Worm (Caenorhabditis elegans) whole organism, L3 larva: ENCODE data around the gene clec-215.
A peak's percentile ranks its signal among the peaks of the same experiment; 100 is the strongest.

Experiments
- ZK546.5 ChIP-seq: sonication (generic microtip); optimal IDR thresholded peaks from 2 replicates; lab custom pipeline; 2017; ENCODE audit warnings: missing biosample characterization, missing genetic modification characterization
- aly-2 ChIP-seq: fragments of 150-350 bp; optimal IDR thresholded peaks from 2 replicates; lab custom pipeline; 2014; ENCODE audit warnings: missing biosample characterization, missing genetic modification characterization
- ama-1 ChIP-seq: fragments of 150-350 bp; optimal IDR thresholded peaks from 2 replicates; lab custom pipeline; 2018
- ceh-28 ChIP-seq: fragments of 150-350 bp; optimal IDR thresholded peaks from 2 replicates; lab custom pipeline; 2014; ENCODE audit warnings: missing biosample characterization, missing genetic modification reagents, missing genetic modification characterization
- ceh-9 ChIP-seq: sonication (generic microtip); optimal IDR thresholded peaks from 2 replicates; lab custom pipeline; 2018; ENCODE audit warnings: missing biosample characterization, missing genetic modification characterization
- egl-27 ChIP-seq: sonication (generic microtip); optimal IDR thresholded peaks from 4 replicates; lab custom pipeline; 2017; ENCODE audit warnings: missing biosample characterization, missing genetic modification reagents, missing genetic modification characterization
- egl-5 ChIP-seq: fragments of 150-350 bp; optimal IDR thresholded peaks from 2 replicates; lab custom pipeline; 2017; ENCODE audit warnings: missing biosample characterization, missing genetic modification reagents, missing genetic modification characterization, inconsistent platforms
- elt-1 ChIP-seq: fragments of 150-350 bp; optimal IDR thresholded peaks from 2 replicates; lab custom pipeline; 2014; ENCODE audit warnings: missing biosample characterization, missing genetic modification characterization
- elt-2 ChIP-seq: sonication (generic microtip); optimal IDR thresholded peaks from 2 replicates; lab custom pipeline; 2016; ENCODE audit warnings: missing genetic modification reagents, mild to moderate bottlenecking, missing genetic modification characterization, missing compliant biosample characterization
- elt-3 ChIP-seq, 3 experiments: fragments of 150-350 bp in 1 of 3; sonication (generic microtip) in 2 of 3; optimal IDR thresholded peaks; 2 replicates in 2 of 3; 4 replicates in 1 of 3; lab custom pipeline; 2014 to 2017; ENCODE audit warnings: missing biosample characterization in 3 of 3, missing genetic modification characterization in 3 of 3
- eor-1 ChIP-seq, 2 experiments: fragments of 150-350 bp; optimal IDR thresholded peaks; 2 replicates each; lab custom pipeline; 2014 to 2018; ENCODE audit warnings: missing biosample characterization in 2 of 2, missing genetic modification characterization in 2 of 2
- fkh-10 ChIP-seq: sonication (generic microtip); optimal IDR thresholded peaks from 2 replicates; lab custom pipeline; 2017; ENCODE audit warnings: missing biosample characterization, missing genetic modification reagents, missing genetic modification characterization
- fkh-2 ChIP-seq: fragments of 150-350 bp; optimal IDR thresholded peaks from 2 replicates; lab custom pipeline; 2014; ENCODE audit warnings: missing biosample characterization, missing genetic modification reagents, missing genetic modification characterization
- fos-1 ChIP-seq: fragments of 150-350 bp; optimal IDR thresholded peaks from 2 replicates; lab custom pipeline; 2014; ENCODE audit warnings: missing biosample characterization, missing genetic modification characterization
- jun-1 ChIP-seq: fragments of 150-350 bp; optimal IDR thresholded peaks from 2 replicates; lab custom pipeline; 2014; ENCODE audit warnings: missing biosample characterization, missing genetic modification reagents, missing genetic modification characterization
- lin-39 ChIP-seq: fragments of 150-350 bp; optimal IDR thresholded peaks from 2 replicates; lab custom pipeline; 2018; ENCODE audit warnings: missing biosample characterization, missing genetic modification reagents, missing genetic modification characterization
- lsy-12 ChIP-seq: sonication (generic microtip); optimal IDR thresholded peaks from 2 replicates; lab custom pipeline; 2016; ENCODE audit warnings: mild to moderate bottlenecking, missing genetic modification characterization, missing compliant biosample characterization
- mml-1 ChIP-seq: fragments of 150-350 bp; sonication (generic microtip); optimal IDR thresholded peaks from 3 replicates; lab custom pipeline; 2014; ENCODE audit warnings: missing biosample characterization, missing genetic modification characterization
- nhr-11 ChIP-seq: fragments of 150-350 bp; optimal IDR thresholded peaks from 2 replicates; lab custom pipeline; 2014; ENCODE audit warnings: missing biosample characterization, missing genetic modification characterization
- nhr-12 ChIP-seq: fragments of 150-350 bp; optimal IDR thresholded peaks from 2 replicates; lab custom pipeline; 2014; ENCODE audit warnings: missing biosample characterization, missing genetic modification characterization
- nhr-23 ChIP-seq: fragments of 150-350 bp; optimal IDR thresholded peaks from 2 replicates; lab custom pipeline; 2014; ENCODE audit warnings: missing biosample characterization, missing genetic modification reagents, missing genetic modification characterization
- nhr-237 ChIP-seq: fragments of 150-350 bp; optimal IDR thresholded peaks from 2 replicates; lab custom pipeline; 2014; ENCODE audit warnings: missing biosample characterization, missing genetic modification characterization
- nhr-25 ChIP-seq: sonication (generic microtip); optimal IDR thresholded peaks from 2 replicates; lab custom pipeline; 2017; ENCODE audit warnings: missing biosample characterization, missing genetic modification characterization
- nhr-43 ChIP-seq: sonication (generic microtip); optimal IDR thresholded peaks from 2 replicates; lab custom pipeline; 2016; ENCODE audit warnings: mild to moderate bottlenecking, missing genetic modification characterization, missing compliant biosample characterization; ENCODE audit not compliant: poor library complexity, severe bottlenecking
- nhr-76 ChIP-seq: fragments of 150-350 bp; sonication (generic microtip); optimal IDR thresholded peaks from 5 replicates; lab custom pipeline; 2014; ENCODE audit warnings: missing biosample characterization, missing genetic modification characterization
- nhr-77 ChIP-seq: fragments of 150-350 bp; optimal IDR thresholded peaks from 2 replicates; lab custom pipeline; 2014; ENCODE audit warnings: missing biosample characterization, missing genetic modification characterization
- pha-4 ChIP-seq: fragments of 150-350 bp; optimal IDR thresholded peaks from 2 replicates; lab custom pipeline; 2014; ENCODE audit warnings: missing biosample characterization, missing genetic modification reagents, missing genetic modification characterization
- pqm-1 ChIP-seq: fragments of 150-350 bp; optimal IDR thresholded peaks from 2 replicates; lab custom pipeline; 2017; ENCODE audit warnings: missing biosample characterization, missing genetic modification characterization, inconsistent platforms
- skn-1 ChIP-seq: fragments of 150-350 bp; optimal IDR thresholded peaks from 2 replicates; lab custom pipeline; 2014; ENCODE audit warnings: missing biosample characterization, missing genetic modification characterization
- unc-39 ChIP-seq: sonication (generic microtip); optimal IDR thresholded peaks from 4 replicates; lab custom pipeline; 2017; ENCODE audit warnings: missing biosample characterization, missing genetic modification characterization
- unc-62 ChIP-seq: fragments of 150-350 bp; sonication (generic microtip); optimal IDR thresholded peaks from 4 replicates; lab custom pipeline; 2014; ENCODE audit warnings: missing biosample characterization, missing genetic modification reagents, missing genetic modification characterization
- ztf-11 ChIP-seq: fragments of 150-350 bp; optimal IDR thresholded peaks from 2 replicates; lab custom pipeline; 2014; ENCODE audit warnings: missing biosample characterization, missing genetic modification characterization
- ztf-4 ChIP-seq: fragments of 150-350 bp; optimal IDR thresholded peaks from 2 replicates; lab custom pipeline; 2014; ENCODE audit warnings: missing biosample characterization, missing genetic modification characterization

Gene clec-215

ce11 chrV:7598269-7598668 lies 13.9 kb upstream of the clec-215 start, which contains the start of gene C50E3.7:
TSS of gene C50E3.7 (minus strand) at chrV:7598369.
- no peak for TF ChIP-seq elt-3 (tag; optimal IDR thresholded peaks at IDR 0.05; lab: Kevin White, UChicago)
- TF ChIP-seq, all 47 proteins: peak for 0

DNA sequence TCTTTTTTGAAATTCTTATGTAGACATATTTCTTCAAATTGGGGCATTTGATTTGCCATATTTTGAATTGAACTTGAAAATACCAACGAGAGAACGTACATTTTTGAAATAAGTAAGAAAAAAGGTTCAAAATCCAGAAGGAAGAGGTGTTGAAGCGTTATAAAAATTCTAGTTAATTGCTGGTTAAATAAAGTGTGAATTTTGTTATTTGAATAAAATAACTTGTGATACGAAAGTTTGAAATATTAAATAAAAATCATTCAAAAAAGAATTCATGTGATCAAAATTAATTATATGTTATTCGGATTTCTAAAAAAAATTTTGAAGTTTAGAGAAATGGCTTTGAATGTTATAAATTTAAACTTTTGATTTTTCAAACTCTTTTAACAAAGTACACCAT lies 12.0 kb upstream of the clec-215 start, which contains the start of gene C50E3.9:
Gene C50E3.9 (minus strand): TSS at position 101 of the 400 bp plus-strand sequence.
- no peak for TF ChIP-seq fos-1
- no peak for TF ChIP-seq unc-62 (GFP tag; lab: Kevin White, UChicago)
- no peak for TF ChIP-seq skn-1
- TF ChIP-seq ztf-11 (tag; lab: Kevin White, UChicago): no peak
- TF ChIP-seq egl-5: no peak
- no peak for TF ChIP-seq nhr-12
- TF ChIP-seq mml-1: no peak
- no peak for TF ChIP-seq elt-1 (tag; lab: Kevin White, UChicago)

ce11 chrV:7601443-7601842 lies 10.7 kb upstream of the clec-215 start, which contains the start of gene scl-26:
TSS of gene scl-26 (minus strand) at chrV:7601543.
- TF ChIP-seq nhr-12 (no peak), nhr-43 (tag; lab: Kevin White, UChicago) (no peak), lin-39 (tag; lab: Kevin White, UChicago) (no peak), skn-1 (no peak)

- no peak for TF ChIP-seq unc-39 (tag; lab: Kevin White, UChicago)
- no peak for TF ChIP-seq lsy-12
- TF ChIP-seq ztf-11 (tag; lab: Kevin White, UChicago): no peak
- TF ChIP-seq fkh-2: no peak
- TF ChIP-seq pha-4: no peak
- no peak for TF ChIP-seq ceh-28 (tag; lab: Kevin White, UChicago)
- TF ChIP-seq nhr-237 (tag; lab: Kevin White, UChicago): no peak
- TF ChIP-seq nhr-23 (tag; lab: Kevin White, UChicago): no peak
- no peak for TF ChIP-seq ztf-4
- no peak for TF ChIP-seq nhr-77 (tag; lab: Kevin White, UChicago)
Observed at ce11 chrV:7603404-7603803, 8.7 kb upstream of the clec-215 start, which contains the start of gene C50E3.11. TSS of gene C50E3.11 (minus strand) at chrV:7603486.

- TF ChIP-seq pqm-1 (tag; lab: Kevin White, UChicago): no peak
- no peak for TF ChIP-seq nhr-77 (tag; lab: Kevin White, UChicago)
- TF ChIP-seq egl-27 (tag; lab: Kevin White, UChicago): no peak
- TF ChIP-seq nhr-76 (tag; lab: Kevin White, UChicago): no peak
- no peak for TF ChIP-seq ZK546.5 (tag; lab: Kevin White, UChicago)
- no peak for TF ChIP-seq ztf-4
Observed at ce11 chrV:7604858-7605257, 7.3 kb upstream of the clec-215 start, which contains the start of gene clec-213. TSS of gene clec-213 (plus strand) at chrV:7605158.

- TF ChIP-seq ztf-11 (tag; lab: Kevin White, UChicago) (no peak), elt-2 (tag; lab: Kevin White, UChicago) (peak; percentile 56)
Observed at ce11 chrV:7609698-7610420, 2.3 kb upstream of the clec-215 start, which contains the start of the genes folt-3 and clec-214. TSS of gene folt-3 (minus strand) at chrV:7609748. TSS of gene clec-214 (plus strand) at chrV:7610370.

ce11 chrV:7618114-7618513 lies 6.0 kb downstream of the clec-215 start, which contains the start of gene C50E3.15:
TSS of gene C50E3.15 (plus strand) at chrV:7618414.
- TF ChIP-seq egl-5 (no peak), ama-1 (lab: Kevin White, UChicago) (no peak), nhr-25 (tag; lab: Kevin White, UChicago) (no peak)

ce11 chrV:7622011-7622465 lies 9.9 kb downstream of the clec-215 start, which contains the start of gene C50E3.12:
TSS of gene C50E3.12 (minus strand) at chrV:7622061.
- no peak for TF ChIP-seq ceh-9 (tag; lab: Kevin White, UChicago)
- no peak for TF ChIP-seq nhr-77 (tag; lab: Kevin White, UChicago)
- TF ChIP-seq elt-1 (tag; lab: Kevin White, UChicago): no peak
- TF ChIP-seq ztf-11 (tag; lab: Kevin White, UChicago): no peak
- TF ChIP-seq nhr-11: no peak
- TF ChIP-seq unc-39 (tag; lab: Kevin White, UChicago): no peak
- no peak for TF ChIP-seq fkh-10 (GFP tag; lab: Kevin White, UChicago)
- TF ChIP-seq eor-1 (tag; optimal IDR thresholded peaks at IDR 0.05; lab: Kevin White, UChicago): no peak
- no peak for TF ChIP-seq jun-1 (tag; lab: Kevin White, UChicago)
- TF ChIP-seq aly-2 (tag; lab: Kevin White, UChicago): no peak
- TF ChIP-seq, all 47 proteins: peak for 0
